Worm (Caenorhabditis elegans): ENCODE measurements around the gene cox-5A.

DNA sequence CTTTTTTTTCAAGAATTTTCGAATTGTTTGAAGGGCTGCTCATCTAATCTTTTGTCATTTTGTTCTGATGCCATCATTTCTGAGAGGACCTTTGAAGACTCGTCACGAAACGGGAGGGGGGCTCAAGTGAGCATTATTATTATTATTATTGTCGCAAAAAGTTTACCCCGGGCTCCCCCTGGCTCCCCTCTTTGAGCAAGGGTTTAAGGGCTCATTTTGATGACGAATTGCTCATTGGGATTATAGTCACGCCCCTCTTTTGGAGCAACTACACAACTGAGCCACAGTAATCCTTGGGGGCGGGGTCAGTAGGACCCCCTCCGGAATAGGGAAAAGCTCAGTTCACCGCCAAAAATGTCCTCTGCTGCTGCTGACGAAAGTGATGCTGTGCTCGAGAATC is 37.0 kb downstream of the cox-5A start, which contains the start of gene unc-25:
- no peak for TF ChIP-seq fos-1 (tag; optimal IDR thresholded peaks at IDR 0.05)
- TF ChIP-seq pha-4 (tag; optimal IDR thresholded peaks at IDR 0.05), result no peak
- TF ChIP-seq elt-3 (tag; optimal IDR thresholded peaks at IDR 0.05), result no peak
- TF ChIP-seq unc-39 (tag; optimal IDR thresholded peaks at IDR 0.05), result no peak
- no peak for TF ChIP-seq ceh-9 (tag; optimal IDR thresholded peaks at IDR 0.05)
- TF ChIP-seq hmg-11 (tag; optimal IDR thresholded peaks at IDR 0.05), result no peak
- TF ChIP-seq ceh-28 (tag; optimal IDR thresholded peaks at IDR 0.05), result no peak
- TF ChIP-seq nhr-12 (tag; optimal IDR thresholded peaks at IDR 0.05), result no peak
- no peak for TF ChIP-seq lin-15B (tag; optimal IDR thresholded peaks at IDR 0.05)

All from whole organism, L3 larva.